Worm (Caenorhabditis elegans) whole organism, L2 larva: ENCODE data around the gene snr-5.

Experiments used
- C34F6.9 ChIP-seq: fragments of 150-350 bp; optimal IDR thresholded peaks from 2 replicates; lab custom pipeline; 2014; ENCODE audit warnings: missing biosample characterization, missing genetic modification characterization
- F13H6.1 ChIP-seq: sonication (generic microtip); optimal IDR thresholded peaks from 2 replicates; lab custom pipeline; 2016; ENCODE audit warnings: missing genetic modification characterization, missing compliant biosample characterization
- R02D3.7 ChIP-seq: fragments of 150-350 bp; optimal IDR thresholded peaks from 2 replicates; lab custom pipeline; 2014; ENCODE audit warnings: missing biosample characterization, missing genetic modification characterization
- Y55F3AM.14 ChIP-seq: fragments of 200-800 bp; sonication (Bioruptor generic); optimal IDR thresholded peaks from 2 replicates; lab custom pipeline; 2018; ENCODE audit warnings: mild to moderate bottlenecking, missing genetic modification characterization, missing compliant biosample characterization
- alr-1 ChIP-seq: fragments of 150-350 bp; optimal IDR thresholded peaks from 2 replicates; lab custom pipeline; 2014; ENCODE audit warnings: missing biosample characterization, missing genetic modification characterization
- aly-2 ChIP-seq: fragments of 150-350 bp; optimal IDR thresholded peaks from 2 replicates; lab custom pipeline; 2014; ENCODE audit warnings: missing biosample characterization, missing genetic modification characterization
- ama-1 ChIP-seq: fragments of 150-350 bp; optimal IDR thresholded peaks from 2 replicates; lab custom pipeline; 2018; ENCODE audit warnings: inconsistent platforms
- blmp-1 ChIP-seq: sonication (generic microtip); optimal IDR thresholded peaks from 2 replicates; lab custom pipeline; 2017; ENCODE audit warnings: missing genetic modification characterization, mild to moderate bottlenecking, missing compliant biosample characterization, antibody characterized with exemption, moderate library complexity; ENCODE audit not compliant: insufficient read depth
- ceh-16 ChIP-seq: fragments of 150-350 bp; optimal IDR thresholded peaks from 2 replicates; lab custom pipeline; 2014; ENCODE audit warnings: missing biosample characterization, missing genetic modification characterization
- ceh-82 ChIP-seq: fragments of 150-350 bp; optimal IDR thresholded peaks from 2 replicates; lab custom pipeline; 2014; ENCODE audit warnings: missing biosample characterization, missing genetic modification characterization
- crh-2 ChIP-seq: sonication (generic microtip); optimal IDR thresholded peaks from 2 replicates; lab custom pipeline; 2017; ENCODE audit warnings: missing biosample characterization, missing genetic modification characterization
- dmd-4 ChIP-seq: sonication (generic microtip); optimal IDR thresholded peaks from 2 replicates; lab custom pipeline; 2017; ENCODE audit warnings: missing biosample characterization, missing genetic modification characterization
- egl-27 ChIP-seq: sonication (generic microtip); optimal IDR thresholded peaks from 3 replicates; lab custom pipeline; 2017; ENCODE audit warnings: missing biosample characterization, missing genetic modification reagents, missing genetic modification characterization
- elt-1 ChIP-seq: fragments of 150-350 bp; optimal IDR thresholded peaks from 2 replicates; lab custom pipeline; 2014; ENCODE audit warnings: missing biosample characterization, missing genetic modification characterization
- elt-3 ChIP-seq: sonication (generic microtip); optimal IDR thresholded peaks from 2 replicates; lab custom pipeline; 2017; ENCODE audit warnings: missing biosample characterization, missing genetic modification characterization
- fos-1 ChIP-seq: fragments of 150-350 bp; optimal IDR thresholded peaks from 2 replicates; lab custom pipeline; 2014; ENCODE audit warnings: missing biosample characterization, missing genetic modification characterization
- gmeb-1 ChIP-seq: fragments of 150-350 bp; optimal IDR thresholded peaks from 2 replicates; lab custom pipeline; 2014; ENCODE audit warnings: missing biosample characterization, missing genetic modification characterization
- lin-11 ChIP-seq: fragments of 150-350 bp; sonication (generic microtip); optimal IDR thresholded peaks from 2 replicates; lab custom pipeline; 2014; ENCODE audit warnings: missing biosample characterization, missing genetic modification characterization, inconsistent platforms, mixed read lengths
- lin-13 ChIP-seq: fragments of 150-350 bp; optimal IDR thresholded peaks from 2 replicates; lab custom pipeline; 2014; ENCODE audit warnings: missing biosample characterization, missing genetic modification reagents, missing genetic modification characterization
- lsy-2 ChIP-seq, 2 experiments: fragments of 150-350 bp in 1 of 2; sonication (generic microtip) in 1 of 2; optimal IDR thresholded peaks; 2 replicates each; lab custom pipeline; 2014 to 2017; ENCODE audit warnings: missing biosample characterization in 2 of 2, missing genetic modification characterization in 2 of 2
- mab-5 ChIP-seq: fragments of 150-350 bp; optimal IDR thresholded peaks from 2 replicates; lab custom pipeline; 2014; ENCODE audit warnings: missing biosample characterization, missing genetic modification characterization
- mbf-1 ChIP-seq: sonication (generic microtip); optimal IDR thresholded peaks from 2 replicates; lab custom pipeline; 2017; ENCODE audit warnings: missing biosample characterization, missing genetic modification characterization
- mdl-1 ChIP-seq, 2 experiments: fragments of 150-350 bp in 1 of 2; sonication (generic microtip) in 1 of 2; optimal IDR thresholded peaks; 2 replicates each; lab custom pipeline; 2017; ENCODE audit warnings: missing biosample characterization in 2 of 2, missing genetic modification characterization in 2 of 2
- nhr-10 ChIP-seq: sonication (generic microtip); optimal IDR thresholded peaks from 2 replicates; lab custom pipeline; 2017; ENCODE audit warnings: missing biosample characterization, missing genetic modification characterization
- nhr-11 ChIP-seq: fragments of 150-350 bp; optimal IDR thresholded peaks from 2 replicates; lab custom pipeline; 2014; ENCODE audit warnings: missing biosample characterization, missing genetic modification characterization
- nhr-12 ChIP-seq: fragments of 150-350 bp; optimal IDR thresholded peaks from 2 replicates; lab custom pipeline; 2014; ENCODE audit warnings: missing biosample characterization, missing genetic modification characterization
- nhr-129 ChIP-seq: fragments of 150-350 bp; optimal IDR thresholded peaks from 2 replicates; lab custom pipeline; 2014; ENCODE audit warnings: missing biosample characterization, missing genetic modification characterization
- nhr-23 ChIP-seq: fragments of 150-350 bp; optimal IDR thresholded peaks from 2 replicates; lab custom pipeline; 2014; ENCODE audit warnings: missing biosample characterization, missing genetic modification reagents, missing genetic modification characterization
- nhr-237 ChIP-seq: fragments of 150-350 bp; optimal IDR thresholded peaks from 2 replicates; lab custom pipeline; 2014; ENCODE audit warnings: missing biosample characterization, missing genetic modification characterization
- nhr-25 ChIP-seq: fragments of 150-350 bp; sonication (generic microtip); optimal IDR thresholded peaks from 3 replicates; lab custom pipeline; 2014; ENCODE audit warnings: missing biosample characterization, missing genetic modification characterization
- nhr-6 ChIP-seq: fragments of 150-350 bp; optimal IDR thresholded peaks from 2 replicates; lab custom pipeline; 2014; ENCODE audit warnings: missing biosample characterization, missing genetic modification characterization
- nhr-77 ChIP-seq: fragments of 150-350 bp; optimal IDR thresholded peaks from 2 replicates; lab custom pipeline; 2014; ENCODE audit warnings: missing biosample characterization, missing genetic modification characterization
- peb-1 ChIP-seq: fragments of 150-350 bp; optimal IDR thresholded peaks from 2 replicates; lab custom pipeline; 2014; ENCODE audit warnings: missing biosample characterization, missing genetic modification characterization
- skn-1 ChIP-seq: sonication (generic microtip); optimal IDR thresholded peaks from 2 replicates; lab custom pipeline; 2017; ENCODE audit warnings: missing biosample characterization, missing genetic modification characterization
- unc-39 ChIP-seq: fragments of 150-350 bp; optimal IDR thresholded peaks from 2 replicates; lab custom pipeline; 2014; ENCODE audit warnings: missing biosample characterization, missing genetic modification characterization
- unc-55 ChIP-seq: fragments of 150-350 bp; sonication (generic microtip); optimal IDR thresholded peaks from 3 replicates; lab custom pipeline; 2014; ENCODE audit warnings: missing biosample characterization, missing genetic modification reagents, missing genetic modification characterization
- unc-62 ChIP-seq: fragments of 150-350 bp; optimal IDR thresholded peaks from 2 replicates; lab custom pipeline; 2014; ENCODE audit warnings: missing biosample characterization, missing genetic modification reagents, missing genetic modification characterization
- ztf-1 ChIP-seq: fragments of 200-800 bp; sonication (Bioruptor generic); conservative IDR thresholded peaks from 2 replicates; pipeline ENCODE4 v1.3.6; 2022; ENCODE audit warnings: missing genetic modification characterization, missing compliant biosample characterization
- ztf-11 ChIP-seq: sonication (generic microtip); optimal IDR thresholded peaks from 2 replicates; lab custom pipeline; 2017; ENCODE audit warnings: missing biosample characterization, missing genetic modification characterization

snr-5 gene

DNA sequence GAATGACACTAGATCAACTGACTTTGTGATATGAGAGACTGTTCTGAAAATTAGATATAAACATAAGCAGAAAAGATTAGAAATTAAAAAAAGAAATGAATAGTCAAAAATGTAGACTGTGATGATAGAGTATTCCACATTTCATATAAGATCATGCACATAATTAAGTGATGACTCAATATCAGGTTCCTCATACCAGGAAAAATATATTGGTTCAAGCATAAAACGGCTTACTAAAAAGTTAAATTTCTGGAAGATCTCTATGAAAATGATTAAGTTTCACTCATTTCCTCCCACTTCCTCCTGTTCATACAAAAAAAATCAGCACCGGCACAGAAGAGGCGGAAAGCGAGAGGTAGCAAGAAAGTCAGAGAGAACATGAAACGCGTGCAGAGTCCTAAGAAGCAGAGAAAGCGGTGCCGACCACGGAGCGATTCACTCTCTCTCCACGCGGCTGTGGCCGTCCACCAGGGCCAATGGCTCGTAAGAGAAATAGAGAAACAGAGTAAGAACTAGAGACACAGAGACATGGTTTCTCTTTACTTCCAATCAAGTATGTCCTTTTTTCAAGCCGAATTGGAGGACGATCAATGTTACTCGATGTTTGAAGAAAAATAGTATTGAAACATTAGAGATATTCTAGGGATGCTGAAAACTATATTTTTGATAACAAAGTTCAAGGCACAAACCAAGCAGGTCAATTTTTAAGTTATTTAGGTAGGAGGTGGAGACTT is 29.9 kb downstream of the snr-5 start, which contains the start of the genes ZK688.5 and fahd-1 (continued):
- TF ChIP-seq mbf-1 (tag; lab: Kevin White, UChicago) (no peak), C34F6.9 (tag; lab: Kevin White, UChicago) (peak; percentile 87), nhr-77 (no peak), lsy-2 (tag; optimal IDR thresholded peaks at IDR 0.05; lab: Kevin White, UChicago) (peak; percentile 60 to 69), nhr-10 (tag; lab: Kevin White, UChicago) (no peak), R02D3.7 (tag; lab: Kevin White, UChicago) (no peak), elt-3 (tag; lab: Kevin White, UChicago) (no peak), ztf-11 (no peak), ama-1 (lab: Kevin White, UChicago) (peak; percentile 35), nhr-129 (tag; lab: Kevin White, UChicago) (peak; percentile 82), F13H6.1 (tag; lab: Kevin White, UChicago) (peak; percentile 87), nhr-12 (no peak), nhr-23 (no peak)
- TF ChIP-seq, all 48 proteins: peak for 21

DNA sequence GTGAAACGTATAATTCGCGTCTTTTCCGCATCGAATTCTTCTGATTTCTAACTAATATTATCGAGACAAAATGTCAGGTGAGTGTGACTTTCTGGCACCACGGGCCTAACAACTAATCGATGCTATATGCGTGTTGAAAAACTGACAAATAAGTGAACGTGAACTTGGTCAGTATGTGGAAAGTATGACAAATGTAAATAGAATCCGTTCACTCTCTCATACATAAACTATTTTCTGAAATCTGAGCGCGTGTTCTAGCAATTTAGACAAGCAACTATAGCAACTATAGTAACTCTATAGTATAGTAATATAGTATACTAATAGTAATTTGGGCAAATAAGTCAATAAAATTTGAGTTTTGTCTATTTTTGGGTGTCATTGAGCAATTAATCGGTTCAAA is 30.5 kb downstream of the snr-5 start:
- TF ChIP-seq ztf-1 (GFP tag; lab: Robert Waterston, UW) (no peak), lsy-2 (tag; optimal IDR thresholded peaks at IDR 0.05; lab: Kevin White, UChicago) (no peak), fos-1 (tag; lab: Kevin White, UChicago) (no peak), alr-1 (tag; lab: Kevin White, UChicago) (no peak), F13H6.1 (tag; lab: Kevin White, UChicago) (no peak), ceh-16 (tag; lab: Kevin White, UChicago) (no peak), nhr-237 (no peak), nhr-77 (no peak), nhr-12 (no peak), ztf-11 (no peak), nhr-25 (tag; lab: Kevin White, UChicago) (no peak), mab-5 (tag; lab: Kevin White, UChicago) (no peak), skn-1 (tag; lab: Kevin White, UChicago) (no peak), crh-2 (no peak), ceh-82 (no peak), peb-1 (tag; lab: Kevin White, UChicago) (no peak), nhr-23 (no peak)

ce11 chrIII:7893224-7893623 is 31.4 kb downstream of the snr-5 start:
- TF ChIP-seq fos-1 (tag; lab: Kevin White, UChicago): no peak
- TF ChIP-seq, all 48 proteins: peak for 0

DNA sequence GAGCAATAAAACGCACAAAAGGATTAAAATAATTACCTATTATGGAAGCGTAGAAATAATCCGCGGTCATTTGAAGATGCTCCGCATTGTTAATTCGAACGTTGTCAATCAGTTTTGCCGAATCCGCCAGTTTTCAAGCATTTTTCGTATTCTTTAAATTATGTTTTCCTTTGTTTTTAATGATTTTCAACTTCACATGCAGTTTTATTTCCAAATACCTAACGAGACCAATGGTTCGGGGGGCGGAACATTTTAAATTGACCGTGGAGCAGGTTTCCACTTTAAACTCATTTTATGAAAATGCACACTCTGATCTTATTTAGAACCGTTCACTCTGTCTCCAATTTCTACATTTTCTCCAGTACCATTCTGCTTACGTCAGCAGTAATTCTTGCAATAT is 32.9 kb downstream of the snr-5 start, which contains the start of gene ZK688.4:
TSS of gene ZK688.4 (plus strand) at position 301 of the 400 bp plus-strand sequence.
- no peak for TF ChIP-seq mdl-1 (tag; optimal IDR thresholded peaks at IDR 0.05; lab: Kevin White, UChicago)
- no peak for TF ChIP-seq unc-62 (GFP tag; lab: Kevin White, UChicago)
- no peak for TF ChIP-seq ceh-82
- TF ChIP-seq F13H6.1 (tag; lab: Kevin White, UChicago): no peak
- TF ChIP-seq mab-5 (tag; lab: Kevin White, UChicago): no peak
- TF ChIP-seq aly-2 (tag; lab: Kevin White, UChicago): no peak
- no peak for TF ChIP-seq nhr-10 (tag; lab: Kevin White, UChicago)
- no peak for TF ChIP-seq C34F6.9 (tag; lab: Kevin White, UChicago)
- no peak for TF ChIP-seq nhr-6 (tag; lab: Kevin White, UChicago)
- TF ChIP-seq ztf-11: no peak
- no peak for TF ChIP-seq lin-13 (GFP tag; lab: Kevin White, UChicago)
- no peak for TF ChIP-seq unc-55 (GFP tag; lab: Kevin White, UChicago)
- no peak for TF ChIP-seq nhr-237
- TF ChIP-seq R02D3.7 (tag; lab: Kevin White, UChicago): no peak

ce11 chrIII:7896925-7897324 is 35.1 kb downstream of the snr-5 start, which contains the start of gene ZK688.10:
ZK688.10 (minus strand) TSS chrIII:7897025.
- TF ChIP-seq fos-1 (tag; lab: Kevin White, UChicago): no peak
- TF ChIP-seq blmp-1 (tag; lab: Kevin White, UChicago): no peak
- no peak for TF ChIP-seq dmd-4 (tag; lab: Kevin White, UChicago)
- TF ChIP-seq nhr-6 (tag; lab: Kevin White, UChicago): no peak
- TF ChIP-seq nhr-11 (tag; lab: Kevin White, UChicago): no peak
- no peak for TF ChIP-seq unc-62 (GFP tag; lab: Kevin White, UChicago)
- TF ChIP-seq ztf-11: no peak
- no peak for TF ChIP-seq ama-1 (lab: Kevin White, UChicago)
- TF ChIP-seq lin-11 (tag; lab: Kevin White, UChicago): no peak
- no peak for TF ChIP-seq nhr-23
- no peak for TF ChIP-seq R02D3.7 (tag; lab: Kevin White, UChicago)
- no peak for TF ChIP-seq unc-39 (tag; lab: Kevin White, UChicago)
- TF ChIP-seq elt-1 (tag; lab: Kevin White, UChicago): no peak
- no peak for TF ChIP-seq egl-27 (tag; lab: Kevin White, UChicago)
- TF ChIP-seq aly-2 (tag; lab: Kevin White, UChicago): no peak
- no peak for TF ChIP-seq nhr-25 (tag; lab: Kevin White, UChicago)
- no peak for TF ChIP-seq gmeb-1
- no peak for TF ChIP-seq peb-1 (tag; lab: Kevin White, UChicago)
- TF ChIP-seq Y55F3AM.14 (GFP tag; lab: Kevin White, UChicago): no peak
- no peak for TF ChIP-seq lsy-2 (tag; optimal IDR thresholded peaks at IDR 0.05; lab: Kevin White, UChicago)
